Fruit fly (Drosophila melanogaster): ENCODE results near the gene z.

z gene

dm6 chrX:2461421-2462393 is 14.1 kb downstream of the z start (continued):
- TF ChIP-seq Jarid2 (GFP tag; optimal IDR thresholded peaks at IDR 0.05), result no peak
- peak; percentile 19 for TF ChIP-seq gsb-n (tag; optimal IDR thresholded peaks at IDR 0.05)
- peak; percentile 40 for TF ChIP-seq CG33557 (GFP tag; optimal IDR thresholded peaks at IDR 0.05)
- TF ChIP-seq CG9876 (GFP tag; optimal IDR thresholded peaks at IDR 0.05), result no peak
- TF ChIP-seq HLH4C (GFP tag; IDR thresholded peaks at IDR 0.05; ENCODE audit: partially characterized antibody), result no peak
- TF ChIP-seq dmrt11E (tag; optimal IDR thresholded peaks at IDR 0.05), result peak; percentile 40
- TF ChIP-seq CG7745 (tag; optimal IDR thresholded peaks at IDR 0.05), result peak; percentile 14
- TF ChIP-seq Xrp1 (GFP tag; IDR thresholded peaks at IDR 0.05), result peak; percentile 28; the same call in 1 of the 2 replicates
- no peak for TF ChIP-seq Hr3 (GFP tag; optimal IDR thresholded peaks at IDR 0.05)
- peak; percentile 41 for TF ChIP-seq CG2875 (GFP tag; optimal IDR thresholded peaks at IDR 0.05)
- TF ChIP-seq CG4360 (GFP tag; IDR thresholded peaks at IDR 0.05), result no peak
- peak; percentile 60 for TF ChIP-seq kni (GFP tag; optimal IDR thresholded peaks at IDR 0.05)
- peak; percentile 26; the same call in 1 of the 3 replicates for TF ChIP-seq zfh1 (GFP tag; IDR thresholded peaks at IDR 0.05)
- TF ChIP-seq CG3407 (GFP tag; optimal IDR thresholded peaks at IDR 0.05), result peak; percentile 52
- no peak for TF ChIP-seq CG17568 (GFP tag; optimal IDR thresholded peaks at IDR 0.05)
- peak in 1 of 2 experiments; percentile 65 for TF ChIP-seq Pdp1 (GFP tag; optimal IDR thresholded peaks at IDR 0.05)
- TF ChIP-seq CG2199 (GFP tag; IDR thresholded peaks at IDR 0.05), result no peak
- no peak for TF ChIP-seq caup (GFP tag; optimal IDR thresholded peaks at IDR 0.05; ENCODE audit: severe bottlenecking)
- TF ChIP-seq Aef1 (GFP tag; IDR thresholded peaks at IDR 0.05), result no peak
- no peak for TF ChIP-seq bab2 (GFP tag; optimal IDR thresholded peaks at IDR 0.05)
- TF ChIP-seq insv (GFP tag; optimal IDR thresholded peaks at IDR 0.05), result no peak
- TF ChIP-seq CoRest (tag; optimal IDR thresholded peaks at IDR 0.05), result no peak
- TF ChIP-seq CG12219 (GFP tag; optimal IDR thresholded peaks at IDR 0.05), result no peak
- TF ChIP-seq abd-A (tag; optimal IDR thresholded peaks at IDR 0.05), result peak; percentile 23
- TF ChIP-seq CG17186 (GFP tag; optimal IDR thresholded peaks at IDR 0.05), result no peak
- no peak for TF ChIP-seq CG13424 (tag; optimal IDR thresholded peaks at IDR 0.05)
- no peak for TF ChIP-seq CG9932 (GFP tag; IDR thresholded peaks at IDR 0.05)
- TF ChIP-seq CG3995 (GFP tag; optimal IDR thresholded peaks at IDR 0.05), result no peak
- peak; percentile 33 for TF ChIP-seq CG4707 (GFP tag; optimal IDR thresholded peaks at IDR 0.05)
- no peak for TF ChIP-seq Poxn (GFP tag; IDR thresholded peaks at IDR 0.05)
- no peak for TF ChIP-seq gro (GFP tag; optimal IDR thresholded peaks at IDR 0.05)
- TF ChIP-seq sc (optimal IDR thresholded peaks at IDR 0.05), result no peak
- TF ChIP-seq sc (GFP tag; optimal IDR thresholded peaks at IDR 0.05), result peak; percentile 5
- TF ChIP-seq Optix (GFP tag; IDR thresholded peaks at IDR 0.05), result no peak
- TF ChIP-seq CG9797 (GFP tag; optimal IDR thresholded peaks at IDR 0.05), result no peak
- peak; percentile 7 for TF ChIP-seq Lhr (GFP tag; optimal IDR thresholded peaks at IDR 0.05)
- peak; percentile 59; the same call in 1 of the 3 replicates for TF ChIP-seq sr (GFP tag; IDR thresholded peaks at IDR 0.05)
- no peak for TF ChIP-seq dan (GFP tag; IDR thresholded peaks at IDR 0.05)
- TF ChIP-seq crol (GFP tag; IDR thresholded peaks at IDR 0.05), result peak; percentile 86
- no peak for TF ChIP-seq CG1602 (GFP tag; optimal IDR thresholded peaks at IDR 0.05)
- TF ChIP-seq exex (tag; optimal IDR thresholded peaks at IDR 0.05), result no peak
- TF ChIP-seq CG7928 (GFP tag; optimal IDR thresholded peaks at IDR 0.05), result no peak
- no peak for TF ChIP-seq cas (GFP tag; IDR thresholded peaks at IDR 0.05)
- TF ChIP-seq tx (GFP tag; optimal IDR thresholded peaks at IDR 0.05), result no peak
- TF ChIP-seq D (optimal IDR thresholded peaks at IDR 0.05), result no peak
- peak; percentile 5 for TF ChIP-seq D (GFP tag; optimal IDR thresholded peaks at IDR 0.05)
- TF ChIP-seq Stat92E (GFP tag; optimal IDR thresholded peaks at IDR 0.05), result no peak
- TF ChIP-seq Ets97D (GFP tag; optimal IDR thresholded peaks at IDR 0.05), result no peak
